Fruit fly (Drosophila melanogaster) whole organism, adult: ENCODE measurements around the gene CG4022.

Experiments used
- CG11617 ChIP-seq: fragments of 200-800 bp; sonication (Bioruptor generic); optimal IDR thresholded peaks from 2 replicates; lab custom pipeline; 2017; ENCODE audit warnings: mild to moderate bottlenecking, missing biosample characterization, missing genetic modification reagents, missing genetic modification characterization
- CG12768 ChIP-seq: fragments of 200-800 bp; sonication (Bioruptor generic); optimal IDR thresholded peaks from 2 replicates; lab custom pipeline; 2017; ENCODE audit warnings: missing biosample characterization, missing genetic modification characterization, mild to moderate bottlenecking, moderate library complexity, missing genetic modification reagents
- CG14711 ChIP-seq: fragments of 200-800 bp; sonication (Bioruptor generic); optimal IDR thresholded peaks from 2 replicates; lab custom pipeline; 2018; ENCODE audit warnings: missing biosample characterization, mild to moderate bottlenecking, missing genetic modification characterization, moderate library complexity
- CG1620 ChIP-seq: fragments of 200-800 bp; sonication (Bioruptor generic); optimal IDR thresholded peaks from 2 replicates; lab custom pipeline; 2016; ENCODE audit warnings: missing biosample characterization, missing genetic modification characterization
- CG33017 ChIP-seq: fragments of 200-800 bp; sonication (Bioruptor generic); optimal IDR thresholded peaks from 2 replicates; lab custom pipeline; 2018; ENCODE audit warnings: missing biosample characterization, mild to moderate bottlenecking, missing genetic modification characterization, moderate library complexity
- CG5204 ChIP-seq: fragments of 200-800 bp; sonication (Bioruptor generic); optimal IDR thresholded peaks from 2 replicates; lab custom pipeline; 2016; ENCODE audit warnings: missing biosample characterization, missing genetic modification characterization
- CG7045 ChIP-seq: fragments of 200-800 bp; sonication (Bioruptor generic); optimal IDR thresholded peaks from 2 replicates; lab custom pipeline; 2017; ENCODE audit warnings: missing biosample characterization, mild to moderate bottlenecking, missing genetic modification characterization
- CG7101 ChIP-seq: fragments of 200-800 bp; sonication (Bioruptor generic); optimal IDR thresholded peaks from 2 replicates; lab custom pipeline; 2018; ENCODE audit warnings: missing biosample characterization, mild to moderate bottlenecking, missing genetic modification characterization, moderate library complexity
- Clk ChIP-seq: fragments of 200-800 bp; sonication (Bioruptor generic); optimal IDR thresholded peaks from 2 replicates; lab custom pipeline; 2017; ENCODE audit warnings: missing biosample characterization, missing genetic modification characterization
- Crg-1 ChIP-seq: fragments of 200-800 bp; sonication (Bioruptor generic); optimal IDR thresholded peaks from 2 replicates; lab custom pipeline; 2016; ENCODE audit warnings: missing biosample characterization, missing genetic modification characterization
- Hr96 ChIP-seq: fragments of 200-800 bp; sonication (Bioruptor generic); optimal IDR thresholded peaks from 2 replicates; lab custom pipeline; 2016; ENCODE audit warnings: missing biosample characterization, missing genetic modification characterization
- Mnt ChIP-seq: fragments of 200-800 bp; sonication (Bioruptor generic); optimal IDR thresholded peaks from 2 replicates; lab custom pipeline; 2016; ENCODE audit warnings: missing biosample characterization, mild to moderate bottlenecking, missing genetic modification characterization
- bab1 ChIP-seq: fragments of 200-800 bp; sonication (Bioruptor generic); optimal IDR thresholded peaks from 3 replicates; lab custom pipeline; 2019; ENCODE audit warnings: missing biosample characterization, mild to moderate bottlenecking, missing genetic modification characterization, moderate library complexity
- cic ChIP-seq: fragments of 200-800 bp; sonication (Bioruptor generic); optimal IDR thresholded peaks from 2 replicates; lab custom pipeline; 2017; ENCODE audit warnings: missing biosample characterization, mild to moderate bottlenecking, missing genetic modification characterization, moderate library complexity
- cnc ChIP-seq, 2 experiments: fragments of >200 bp; optimal IDR thresholded peaks; 2 replicates each; lab custom pipeline; 2017
- kay ChIP-seq: fragments of 200-800 bp; sonication (Bioruptor generic); peaks from one replicate; lab custom pipeline; 2016; ENCODE audit warnings: missing biosample characterization, missing genetic modification characterization, borderline replicate concordance
- ovo ChIP-seq: fragments of 200-800 bp; sonication (Bioruptor generic); optimal IDR thresholded peaks from 2 replicates; lab custom pipeline; 2016; ENCODE audit warnings: missing biosample characterization, missing genetic modification characterization
- pad ChIP-seq: fragments of 200-800 bp; sonication (Bioruptor generic); optimal IDR thresholded peaks from 3 replicates; lab custom pipeline; 2017; ENCODE audit warnings: missing biosample characterization, missing genetic modification characterization, mild to moderate bottlenecking, moderate library complexity, missing genetic modification reagents
- tj ChIP-seq: fragments of 200-800 bp; sonication (Bioruptor generic); optimal IDR thresholded peaks from 3 replicates; lab custom pipeline; 2017; ENCODE audit warnings: missing biosample characterization, mild to moderate bottlenecking, missing genetic modification characterization, moderate library complexity
- toe ChIP-seq: fragments of 200-800 bp; sonication (Bioruptor generic); optimal IDR thresholded peaks from 2 replicates; lab custom pipeline; 2016; ENCODE audit warnings: missing biosample characterization, missing genetic modification characterization

The CG4022 gene

dm6 chr3L:9425838-9426237, 15.2 kb upstream of the CG4022 start:
- TF ChIP-seq cnc (optimal IDR thresholded peaks at IDR 0.05; lab: Kevin White, UChicago) (no peak), Mnt (no peak), tj (no peak), CG11617 (GFP tag; lab: Kevin White, UChicago) (no peak), kay (no peak), bab1 (GFP tag; lab: Kevin White, UChicago) (no peak), ovo (no peak)

- TF ChIP-seq CG7101 (tag; lab: Kevin White, UChicago) = peak; percentile 10
- no peak for TF ChIP-seq cic
- TF ChIP-seq Hr96 = no peak
- peak; percentile 18 for TF ChIP-seq CG12768 (GFP tag; lab: Kevin White, UChicago)
- TF ChIP-seq toe (GFP tag; lab: Kevin White, UChicago) = no peak
- TF ChIP-seq tj = no peak
- peak; percentile 65 for TF ChIP-seq CG33017 (tag; lab: Kevin White, UChicago)
- no peak for TF ChIP-seq CG1620 (GFP tag; lab: Kevin White, UChicago)
- no peak for TF ChIP-seq Crg-1
- peak; percentile 36 for TF ChIP-seq CG7045 (GFP tag; lab: Kevin White, UChicago)
- TF ChIP-seq CG14711 (tag; lab: Kevin White, UChicago) = peak; percentile 57
- no peak for TF ChIP-seq CG5204 (GFP tag; lab: Kevin White, UChicago)
- TF ChIP-seq cnc (optimal IDR thresholded peaks at IDR 0.05; lab: Kevin White, UChicago) = peak in 1 of 2 experiments; percentile 78
- TF ChIP-seq ovo = no peak
- no peak for TF ChIP-seq Mnt
- peak; percentile 32 for TF ChIP-seq CG11617 (GFP tag; lab: Kevin White, UChicago)
- TF ChIP-seq bab1 (GFP tag; lab: Kevin White, UChicago) = no peak
- TF ChIP-seq pad (GFP tag; lab: Kevin White, UChicago) = no peak
- TF ChIP-seq Clk (GFP tag; lab: Kevin White, UChicago) = no peak
- TF ChIP-seq kay = peak; percentile 97
These were observed 13.9 kb upstream of the CG4022 start for dm6 chr3L:9424528-9424911.

dm6 chr3L:9423757-9424527, 13.3 kb upstream of the CG4022 start:
- TF ChIP-seq Mnt = peak; percentile 50
- TF ChIP-seq cic = peak; percentile 77
- TF ChIP-seq CG1620 (GFP tag; lab: Kevin White, UChicago) = no peak
- TF ChIP-seq CG12768 (GFP tag; lab: Kevin White, UChicago) = peak; percentile 33

dm6 chr3L:9422636-9423419, 12.2 kb upstream of the CG4022 start, which contains the start of gene aay:
Gene aay (plus strand): TSS chr3L:9423253.
- peak; percentile 99 for TF ChIP-seq bab1 (GFP tag; lab: Kevin White, UChicago)
- peak; percentile 99 for TF ChIP-seq CG11617 (GFP tag; lab: Kevin White, UChicago)
- TF ChIP-seq CG7045 (GFP tag; lab: Kevin White, UChicago) = peak; percentile 99
- peak; percentile 97 for TF ChIP-seq CG1620 (GFP tag; lab: Kevin White, UChicago)
- peak; percentile 92 for TF ChIP-seq Crg-1
- peak; percentile 98 for TF ChIP-seq Clk (GFP tag; lab: Kevin White, UChicago)
- TF ChIP-seq cic = peak; percentile 97
- peak; percentile 98 for TF ChIP-seq Hr96
- peak; percentile 97 for TF ChIP-seq Mnt
- peak; percentile 96 for TF ChIP-seq tj
- peak; percentile 98 for TF ChIP-seq toe (GFP tag; lab: Kevin White, UChicago)
- TF ChIP-seq CG7101 (tag; lab: Kevin White, UChicago) = peak; percentile 99
- TF ChIP-seq cnc (optimal IDR thresholded peaks at IDR 0.05; lab: Kevin White, UChicago) = no peak
- TF ChIP-seq CG12768 (GFP tag; lab: Kevin White, UChicago) = peak; percentile 99
- TF ChIP-seq CG33017 (tag; lab: Kevin White, UChicago) = peak; percentile 100
- peak; percentile 99 for TF ChIP-seq CG5204 (GFP tag; lab: Kevin White, UChicago)
- TF ChIP-seq CG14711 (tag; lab: Kevin White, UChicago) = peak; percentile 98
- peak; percentile 96 for TF ChIP-seq ovo
- TF ChIP-seq kay = peak; percentile 100
- TF ChIP-seq pad (GFP tag; lab: Kevin White, UChicago) = peak; percentile 94

- TF ChIP-seq kay (no peak), cnc (optimal IDR thresholded peaks at IDR 0.05; lab: Kevin White, UChicago) (peak in 1 of 2 experiments; percentile 62), CG12768 (GFP tag; lab: Kevin White, UChicago) (no peak)
These were observed 11.5 kb upstream of the CG4022 start for dm6 chr3L:9422135-9422534.

- TF ChIP-seq tj (peak; percentile 33), ovo (peak; percentile 26), cic (peak; percentile 32), kay (no peak)
These were observed 11.0 kb upstream of the CG4022 start for dm6 chr3L:9421621-9422020.

dm6 chr3L:9420819-9421130, 10.1 kb upstream of the CG4022 start:
- TF ChIP-seq cnc (optimal IDR thresholded peaks at IDR 0.05; lab: Kevin White, UChicago) (peak; percentile 71 to 73), bab1 (GFP tag; lab: Kevin White, UChicago) (no peak), CG33017 (tag; lab: Kevin White, UChicago) (no peak), CG11617 (GFP tag; lab: Kevin White, UChicago) (no peak)
